Worm (Caenorhabditis elegans): ENCODE measurements around the gene K09C4.4.
A peak's percentile ranks its signal among the peaks of the same experiment; 100 is the strongest.

Gene K09C4.4

DNA sequence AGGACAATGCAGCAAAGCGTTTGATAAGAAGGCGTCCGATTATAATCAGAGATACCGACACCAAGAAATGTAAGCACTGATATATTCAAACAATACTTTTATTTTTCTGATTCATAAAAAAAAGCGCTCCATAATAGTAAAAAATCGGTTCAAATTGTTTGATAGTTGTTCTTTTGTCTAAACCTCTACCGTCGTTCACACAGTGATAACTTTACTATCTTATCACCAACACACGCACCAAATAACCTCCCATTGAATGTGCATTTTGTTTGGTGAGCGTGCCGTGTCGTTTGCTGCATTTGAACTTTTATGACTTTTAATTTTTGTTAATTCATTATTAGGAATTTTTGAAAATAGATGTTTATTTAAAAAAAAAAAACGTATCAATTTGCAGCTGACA is 44.8 kb downstream of the K09C4.4 start:
- TF ChIP-seq nhr-48 (tag; optimal IDR thresholded peaks at IDR 0.05) (peak; percentile 17), lsy-2 (tag; optimal IDR thresholded peaks at IDR 0.05) (no peak), lin-29 (GFP tag; IDR thresholded peaks at IDR 0.05) (no peak), set-16 (GFP tag; IDR thresholded peaks at IDR 0.05) (no peak), hlh-11 (tag; optimal IDR thresholded peaks at IDR 0.05) (peak; percentile 63), Y5F2A.4 (GFP tag; optimal IDR thresholded peaks at IDR 0.05) (no peak), lir-3 (tag; optimal IDR thresholded peaks at IDR 0.05) (no peak), daf-16 (GFP tag; optimal IDR thresholded peaks at IDR 0.05) (no peak), daf-16 (tag; optimal IDR thresholded peaks at IDR 0.05) (peak; percentile 52), unc-62 (GFP tag; optimal IDR thresholded peaks at IDR 0.05 in 1 of 2) (peak in 1 of 2 experiments; percentile 44), unc-62 (tag; optimal IDR thresholded peaks at IDR 0.05) (no peak), dmd-6 (GFP tag; IDR thresholded peaks at IDR 0.05) (peak; percentile 66), tag-97 (GFP tag; IDR thresholded peaks at IDR 0.05) (no peak), ceh-20 (GFP tag; IDR thresholded peaks at IDR 0.05) (no peak), hmg-1.1 (GFP tag; IDR thresholded peaks at IDR 0.05) (no peak), ceh-32 (tag; optimal IDR thresholded peaks at IDR 0.05; ENCODE audit: poor library complexity) (no peak), ZK337.2 (GFP tag; IDR thresholded peaks at IDR 0.05) (no peak), dpl-1 (GFP tag; optimal IDR thresholded peaks at IDR 0.05) (no peak), nhr-6 (tag; optimal IDR thresholded peaks at IDR 0.05) (no peak), nhr-77 (tag; optimal IDR thresholded peaks at IDR 0.05) (peak; percentile 22), dve-1 (tag; optimal IDR thresholded peaks at IDR 0.05; ENCODE audit: insufficient read depth) (peak; percentile 61), nhr-10 (tag; optimal IDR thresholded peaks at IDR 0.05) (no peak), vab-7 (GFP tag; IDR thresholded peaks at IDR 0.05) (no peak), nhr-28 (tag; optimal IDR thresholded peaks at IDR 0.05) (peak; percentile 78), nhr-42 (GFP tag; IDR thresholded peaks at IDR 0.05) (no peak), pqm-1 (tag; optimal IDR thresholded peaks at IDR 0.05) (peak; percentile 92), spr-3 (GFP tag; optimal IDR thresholded peaks at IDR 0.05) (no peak), nhr-237 (tag; optimal IDR thresholded peaks at IDR 0.05) (no peak), Y75B8A.6 (GFP tag; IDR thresholded peaks at IDR 0.05) (no peak), zip-11 (GFP tag; IDR thresholded peaks at IDR 0.05) (no peak), php-3 (GFP tag; IDR thresholded peaks at IDR 0.05) (peak; percentile 78), egl-27 (tag; optimal IDR thresholded peaks at IDR 0.05) (no peak), ZK546.5 (tag; optimal IDR thresholded peaks at IDR 0.05) (no peak), lin-38 (GFP tag; IDR thresholded peaks at IDR 0.05) (no peak), daf-8 (GFP tag; IDR thresholded peaks at IDR 0.05) (no peak)

DNA sequence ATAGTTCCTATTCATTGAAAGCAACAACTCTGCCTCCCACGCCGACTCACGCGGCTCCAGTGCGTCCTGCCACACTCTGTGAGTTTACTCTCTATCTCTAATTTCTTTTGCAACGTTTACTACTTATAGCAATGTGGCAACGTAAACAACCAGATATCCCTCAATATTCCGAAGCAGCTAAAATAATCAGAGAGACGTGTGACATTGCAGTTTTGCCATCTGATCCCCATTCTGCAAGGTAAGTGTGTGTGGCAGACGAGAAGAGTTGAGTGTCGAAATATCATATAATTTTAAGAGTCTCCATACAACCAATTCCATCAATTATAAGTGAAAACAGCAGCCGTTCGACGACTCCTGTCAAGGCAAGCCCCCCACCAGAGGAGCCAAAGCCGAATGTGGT is 50.6 kb downstream of the K09C4.4 start:
- TF ChIP-seq nhr-41 (GFP tag; IDR thresholded peaks at IDR 0.05) (no peak), ZK546.5 (tag; optimal IDR thresholded peaks at IDR 0.05) (no peak), mdl-1 (tag; optimal IDR thresholded peaks at IDR 0.05) (no peak), lin-38 (GFP tag; IDR thresholded peaks at IDR 0.05) (no peak)
